Worm (Caenorhabditis elegans) whole organism, young adult: ENCODE measurements around the gene T28H10.1.
A peak's percentile ranks its signal among the peaks of the same experiment; 100 is the strongest.

Experiments
- C06A6.2 ChIP-seq: fragments of 200-800 bp; sonication (Bioruptor generic); conservative IDR thresholded peaks from 2 replicates; pipeline ENCODE4 v1.3.6; 2022; ENCODE audit warnings: missing genetic modification characterization, missing compliant biosample characterization
- D2030.7 ChIP-seq: fragments of 200-800 bp; sonication (Bioruptor generic); IDR thresholded peaks from 2 replicates; pipeline ENCODE4 v1.3.6; 2022; ENCODE audit warnings: missing genetic modification reagents, missing genetic modification characterization, missing compliant biosample characterization
- F23B12.7 ChIP-seq: sonication (generic microtip); optimal IDR thresholded peaks from 2 replicates; lab custom pipeline; 2017; ENCODE audit warnings: missing genetic modification characterization, mild to moderate bottlenecking, missing compliant biosample characterization, antibody characterized with exemption, moderate library complexity; ENCODE audit not compliant: insufficient read depth
- F57A8.1 ChIP-seq: fragments of 200-800 bp; sonication (Bioruptor generic); optimal IDR thresholded peaks from 2 replicates; lab custom pipeline; 2018; ENCODE audit warnings: mild to moderate bottlenecking, missing genetic modification characterization, moderate library complexity, missing compliant biosample characterization
- K11D2.4 ChIP-seq: fragments of 200-800 bp; sonication (Bioruptor generic); IDR thresholded peaks from 2 replicates; pipeline ENCODE4 v1.3.6; 2022; ENCODE audit warnings: missing genetic modification reagents, missing genetic modification characterization, missing compliant biosample characterization
- T07F8.4 ChIP-seq: sonication (generic microtip); optimal IDR thresholded peaks from 2 replicates; lab custom pipeline; 2016; ENCODE audit warnings: mild to moderate bottlenecking, missing genetic modification characterization, moderate library complexity, missing compliant biosample characterization
- Y67H2A.10 ChIP-seq: fragments of 200-800 bp; sonication (Bioruptor generic); conservative IDR thresholded peaks from 2 replicates; pipeline ENCODE4 v1.3.6; 2022; ENCODE audit warnings: missing genetic modification reagents, missing genetic modification characterization, missing compliant biosample characterization
- Y79H2A.3 ChIP-seq: fragments of 200-800 bp; sonication (Bioruptor generic); conservative IDR thresholded peaks from 2 replicates; pipeline ENCODE4 v1.3.6; 2022; ENCODE audit warnings: missing genetic modification reagents, missing genetic modification characterization, missing compliant biosample characterization
- Y95B8A.8 ChIP-seq: fragments of 200-800 bp; sonication (Bioruptor generic); IDR thresholded peaks from 2 replicates; pipeline ENCODE4 v1.3.6; 2022; ENCODE audit warnings: missing genetic modification reagents, missing genetic modification characterization, missing compliant biosample characterization
- ZK185.1 ChIP-seq: sonication (generic microtip); optimal IDR thresholded peaks from 2 replicates; lab custom pipeline; 2016; ENCODE audit warnings: mild to moderate bottlenecking, missing genetic modification characterization, missing compliant biosample characterization; ENCODE audit not compliant: poor library complexity, severe bottlenecking
- attf-5 ChIP-seq: fragments of 200-800 bp; sonication (Bioruptor generic); optimal IDR thresholded peaks from 2 replicates; lab custom pipeline; 2018; ENCODE audit warnings: mild to moderate bottlenecking, missing genetic modification characterization, missing compliant biosample characterization
- bed-2 ChIP-seq: fragments of 200-800 bp; sonication (Bioruptor generic); IDR thresholded peaks from 2 replicates; pipeline ENCODE4 v1.3.6; 2022; ENCODE audit warnings: missing genetic modification reagents, missing genetic modification characterization, missing compliant biosample characterization
- cebp-1 ChIP-seq, 2 experiments: fragments of 200-800 bp in 1 of 2; sonication (Bioruptor generic) in 1 of 2; sonication (generic microtip) in 1 of 2; IDR thresholded peaks in 1 of 2; optimal IDR thresholded peaks in 1 of 2; 2 replicates each; pipeline versions ENCODE4 v1.3.6 to Lab custom; 2017 to 2022; ENCODE audit warnings: missing compliant biosample characterization in 2 of 2, missing genetic modification characterization in 2 of 2, mild to moderate bottlenecking in 1 of 2, missing genetic modification reagents in 1 of 2, moderate library complexity in 1 of 2
- cebp-2 ChIP-seq: fragments of 200-800 bp; sonication (Bioruptor generic); IDR thresholded peaks from 2 replicates; pipeline ENCODE4 v1.3.6; 2022; ENCODE audit warnings: missing genetic modification characterization, missing compliant biosample characterization
- ceh-40 ChIP-seq: fragments of 200-800 bp; sonication (Bioruptor generic); IDR thresholded peaks from 2 replicates; pipeline ENCODE4 v1.3.6; 2022; ENCODE audit warnings: missing genetic modification characterization, missing compliant biosample characterization
- die-1 ChIP-seq: sonication (generic microtip); optimal IDR thresholded peaks from 2 replicates; lab custom pipeline; 2016; ENCODE audit warnings: missing genotype, mild to moderate bottlenecking, missing genetic modification characterization, missing compliant biosample characterization
- dox-1 ChIP-seq: fragments of 200-800 bp; sonication (Bioruptor generic); IDR thresholded peaks from 2 replicates; pipeline ENCODE4 v1.3.6; 2022; ENCODE audit warnings: missing genetic modification reagents, missing genetic modification characterization, missing compliant biosample characterization
- dpff-1 ChIP-seq: sonication (generic microtip); optimal IDR thresholded peaks from 2 replicates; lab custom pipeline; 2017; ENCODE audit warnings: mild to moderate bottlenecking, missing genetic modification characterization, missing compliant biosample characterization
- egl-18 ChIP-seq: fragments of 200-800 bp; sonication (Bioruptor generic); IDR thresholded peaks from 2 replicates; pipeline ENCODE4 v1.3.6; 2022; ENCODE audit warnings: missing genetic modification reagents, missing genetic modification characterization, missing compliant biosample characterization
- ets-4 ChIP-seq: fragments of 200-800 bp; sonication (Bioruptor generic); optimal IDR thresholded peaks from 2 replicates; lab custom pipeline; 2018; ENCODE audit warnings: mild to moderate bottlenecking, missing genetic modification characterization, missing compliant biosample characterization
- fkh-3 ChIP-seq: sonication (generic microtip); optimal IDR thresholded peaks from 2 replicates; lab custom pipeline; 2016; ENCODE audit warnings: mild to moderate bottlenecking, missing genetic modification characterization, missing compliant biosample characterization
- gei-17 ChIP-seq: fragments of 200-800 bp; sonication (Bioruptor generic); optimal IDR thresholded peaks from 2 replicates; lab custom pipeline; 2018; ENCODE audit warnings: mild to moderate bottlenecking, missing genetic modification characterization, missing compliant biosample characterization
- hlh-12 ChIP-seq: sonication (generic microtip); optimal IDR thresholded peaks from 2 replicates; lab custom pipeline; 2016; ENCODE audit warnings: missing genetic modification characterization, missing compliant biosample characterization
- hlh-26 ChIP-seq: fragments of 200-800 bp; sonication (Bioruptor generic); conservative IDR thresholded peaks from 2 replicates; pipeline ENCODE4 v1.3.6; 2022; ENCODE audit warnings: missing genetic modification reagents, missing genetic modification characterization, missing compliant biosample characterization
- hmg-1.2 ChIP-seq: fragments of 200-800 bp; sonication (Bioruptor generic); IDR thresholded peaks from 2 replicates; pipeline ENCODE4 v1.3.6; 2022; ENCODE audit warnings: missing genetic modification reagents, missing genetic modification characterization, missing compliant biosample characterization
- let-526 ChIP-seq: fragments of 200-800 bp; sonication (Bioruptor generic); IDR thresholded peaks from 2 replicates; pipeline ENCODE4 v1.3.6; 2022; ENCODE audit warnings: missing genetic modification reagents, missing genetic modification characterization, missing compliant biosample characterization
- lsy-27 ChIP-seq: sonication (generic microtip); optimal IDR thresholded peaks from 2 replicates; lab custom pipeline; 2017; ENCODE audit warnings: missing genetic modification characterization, mild to moderate bottlenecking, missing compliant biosample characterization, antibody characterized with exemption, missing genotype, borderline replicate concordance; ENCODE audit not compliant: insufficient read depth
- madf-8 ChIP-seq: fragments of 200-800 bp; sonication (Bioruptor generic); conservative IDR thresholded peaks from 2 replicates; pipeline ENCODE4 v1.3.6; 2022; ENCODE audit warnings: missing genetic modification reagents, missing genetic modification characterization, missing compliant biosample characterization
- nfya-1 ChIP-seq: sonication (generic microtip); optimal IDR thresholded peaks from 2 replicates; lab custom pipeline; 2017; ENCODE audit warnings: antibody characterized with exemption, missing compliant biosample characterization, missing genetic modification characterization, borderline replicate concordance; ENCODE audit not compliant: insufficient read depth
- nhr-179 ChIP-seq: sonication (generic microtip); optimal IDR thresholded peaks from 2 replicates; lab custom pipeline; 2016; ENCODE audit warnings: mild to moderate bottlenecking, missing genetic modification characterization, missing compliant biosample characterization
- nhr-27 ChIP-seq: fragments of 200-800 bp; sonication (Bioruptor generic); optimal IDR thresholded peaks from 2 replicates; lab custom pipeline; 2018; ENCODE audit warnings: mild to moderate bottlenecking, missing genetic modification characterization, moderate library complexity, missing compliant biosample characterization
- nhr-80 ChIP-seq: sonication (generic microtip); optimal IDR thresholded peaks from 2 replicates; lab custom pipeline; 2016; ENCODE audit warnings: missing genetic modification characterization, missing compliant biosample characterization
- rec-8 ChIP-seq, 2 experiments: sonication (generic microtip); optimal IDR thresholded peaks; 2 replicates each; lab custom pipeline; 2016; ENCODE audit warnings: mild to moderate bottlenecking in 2 of 2, missing genetic modification characterization in 2 of 2, missing genetic modification reagents in 2 of 2, missing genotype in 2 of 2, missing biosample characterization in 1 of 2, missing compliant biosample characterization in 1 of 2, moderate library complexity in 1 of 2
- repo-1 ChIP-seq: sonication (generic microtip); optimal IDR thresholded peaks from 2 replicates; lab custom pipeline; 2017; ENCODE audit warnings: mild to moderate bottlenecking, missing genetic modification characterization, missing compliant biosample characterization
- sea-2 ChIP-seq: fragments of 200-800 bp; sonication (Bioruptor generic); IDR thresholded peaks from 2 replicates; pipeline ENCODE4 v1.3.6; 2022; ENCODE audit warnings: missing genetic modification characterization, missing compliant biosample characterization
- snpc-1.3 ChIP-seq: sonication (generic microtip); optimal IDR thresholded peaks from 2 replicates; lab custom pipeline; 2017; ENCODE audit warnings: missing genetic modification characterization, mild to moderate bottlenecking, missing compliant biosample characterization, antibody characterized with exemption, moderate library complexity, missing genotype, missing genetic modification reagents; ENCODE audit not compliant: insufficient read depth
- somi-1 ChIP-seq: fragments of 200-800 bp; sonication (Bioruptor generic); optimal IDR thresholded peaks from 2 replicates; lab custom pipeline; 2018; ENCODE audit warnings: mild to moderate bottlenecking, missing genetic modification characterization, missing compliant biosample characterization
- unc-130 ChIP-seq: sonication (generic microtip); optimal IDR thresholded peaks from 2 replicates; lab custom pipeline; 2016; ENCODE audit warnings: missing genetic modification reagents, missing genetic modification characterization, missing compliant biosample characterization
- zim-3 ChIP-seq: sonication (generic microtip); optimal IDR thresholded peaks from 2 replicates; lab custom pipeline; 2017; ENCODE audit warnings: mild to moderate bottlenecking, missing genetic modification characterization, moderate library complexity, missing compliant biosample characterization
- ztf-18 ChIP-seq: sonication (generic microtip); optimal IDR thresholded peaks from 2 replicates; lab custom pipeline; 2016; ENCODE audit warnings: missing genotype, mild to moderate bottlenecking, missing genetic modification characterization, missing compliant biosample characterization
- ztf-26 ChIP-seq: sonication (generic microtip); optimal IDR thresholded peaks from 2 replicates; lab custom pipeline; 2017; ENCODE audit warnings: missing genetic modification characterization, missing compliant biosample characterization
- ztf-6 ChIP-seq: fragments of 200-800 bp; sonication (Bioruptor generic); IDR thresholded peaks from 2 replicates; pipeline ENCODE4 v1.3.6; 2022; ENCODE audit warnings: missing genetic modification reagents, missing genetic modification characterization, missing compliant biosample characterization

T28H10.1 gene

ce11 chrV:12530129-12530528 lies 26.5 kb downstream of the T28H10.1 start:
- TF ChIP-seq let-526 = no peak
- TF ChIP-seq zim-3 = no peak
- TF ChIP-seq F23B12.7 (tag; lab: Kevin White, UChicago) = no peak
- TF ChIP-seq F57A8.1 (GFP tag; lab: Kevin White, UChicago) = no peak
- TF ChIP-seq egl-18 = no peak
- TF ChIP-seq cebp-1 (GFP tag; IDR thresholded peaks at IDR 0.05; lab: Robert Waterston, UW) = no peak
- TF ChIP-seq cebp-1 (tag; optimal IDR thresholded peaks at IDR 0.05; lab: Kevin White, UChicago) = no peak
- no peak for TF ChIP-seq C06A6.2 (GFP tag; lab: Robert Waterston, UW)
- TF ChIP-seq D2030.7 = no peak
- no peak for TF ChIP-seq somi-1
- no peak for TF ChIP-seq snpc-1.3 (tag; lab: Kevin White, UChicago)
- TF ChIP-seq nhr-179 = no peak
- TF ChIP-seq sea-2 (GFP tag; lab: Robert Waterston, UW) = no peak
- no peak for TF ChIP-seq ztf-18 (tag; lab: Kevin White, UChicago)
- TF ChIP-seq fkh-3 = no peak
- TF ChIP-seq nfya-1 (tag; lab: Kevin White, UChicago) = no peak
- no peak for TF ChIP-seq die-1 (tag; lab: Kevin White, UChicago)
- no peak for TF ChIP-seq Y79H2A.3 (GFP tag; lab: Robert Waterston, UW)
- TF ChIP-seq attf-5 (GFP tag; lab: Kevin White, UChicago) = no peak
- TF ChIP-seq ets-4 (GFP tag; lab: Kevin White, UChicago) = no peak
- no peak for TF ChIP-seq bed-2 (GFP tag; lab: Robert Waterston, UW)

ce11 chrV:12531084-12531483 lies 27.5 kb downstream of the T28H10.1 start:
- TF ChIP-seq dpff-1 (tag; lab: Kevin White, UChicago) (no peak), gei-17 (GFP tag; lab: Kevin White, UChicago) (no peak), ceh-40 (no peak), T07F8.4 (no peak)

- TF ChIP-seq hlh-12 (tag; lab: Kevin White, UChicago) (no peak), nhr-80 (peak; percentile 65), Y67H2A.10 (GFP tag; lab: Robert Waterston, UW) (no peak), repo-1 (tag; lab: Kevin White, UChicago) (no peak)
- TF ChIP-seq, all 124 proteins: peak for 1
These were observed 28.8 kb downstream of the T28H10.1 start for ce11 chrV:12532369-12532768.

ce11 chrV:12533635-12534150 lies 30.1 kb downstream of the T28H10.1 start:
- TF ChIP-seq ztf-26 (tag; lab: Kevin White, UChicago) (no peak), nhr-80 (peak; percentile 7), dox-1 (GFP tag; lab: Robert Waterston, UW) (no peak), rec-8 (tag; optimal IDR thresholded peaks at IDR 0.05; lab: Kevin White, UChicago) (no peak)

ce11 chrV:12534941-12535340 lies 31.3 kb downstream of the T28H10.1 start:
- TF ChIP-seq cebp-1 (GFP tag; IDR thresholded peaks at IDR 0.05; lab: Robert Waterston, UW) = no peak
- TF ChIP-seq cebp-1 (tag; optimal IDR thresholded peaks at IDR 0.05; lab: Kevin White, UChicago) = no peak
- no peak for TF ChIP-seq K11D2.4
- TF ChIP-seq hlh-26 (GFP tag; lab: Robert Waterston, UW) = no peak
- no peak for TF ChIP-seq cebp-2 (GFP tag; lab: Robert Waterston, UW)
- no peak for TF ChIP-seq ztf-6
- TF ChIP-seq ZK185.1 (tag; lab: Kevin White, UChicago) = no peak
- no peak for TF ChIP-seq nhr-27
- no peak for TF ChIP-seq Y95B8A.8 (GFP tag; lab: Robert Waterston, UW)
- TF ChIP-seq madf-8 = no peak
- no peak for TF ChIP-seq unc-130
- TF ChIP-seq repo-1 (tag; lab: Kevin White, UChicago) = no peak
- no peak for TF ChIP-seq lsy-27 (tag; lab: Kevin White, UChicago)
- TF ChIP-seq hmg-1.2 (GFP tag; lab: Robert Waterston, UW) = no peak
- TF ChIP-seq bed-2 (GFP tag; lab: Robert Waterston, UW) = no peak
